Worm (Caenorhabditis elegans): ENCODE results near the gene srlf-31.

- no peak for TF ChIP-seq ama-1 (optimal IDR thresholded peaks at IDR 0.05)
- no peak for TF ChIP-seq ceh-13 (GFP tag; optimal IDR thresholded peaks at IDR 0.05)
- no peak for TF ChIP-seq tbx-37 (GFP tag; conservative IDR thresholded peaks at IDR 0.05)
- no peak for TF ChIP-seq aly-1 (tag; optimal IDR thresholded peaks at IDR 0.05)
- TF ChIP-seq sea-1 (GFP tag; conservative IDR thresholded peaks at IDR 0.05) = no peak
- no peak for TF ChIP-seq scrt-1 (GFP tag; IDR thresholded peaks at IDR 0.05)
- no peak for TF ChIP-seq ceh-36 (tag; optimal IDR thresholded peaks at IDR 0.05)
- no peak for TF ChIP-seq hmbx-1 (tag; optimal IDR thresholded peaks at IDR 0.05)
- no peak for TF ChIP-seq hmg-4 (GFP tag; optimal IDR thresholded peaks at IDR 0.05)
Observed at ce11 chrIV:11878249-11878648, 44.7 kb downstream of the srlf-31 start, which contains the start of gene cutl-27.
